Worm (Caenorhabditis elegans): ENCODE measurements around the gene srsx-6.

ce11 chrV:7943568-7943967, 16.7 kb downstream of the srsx-6 start, which contains the start of gene Y97E10B.1:
- no peak for TF ChIP-seq dao-5 (tag; optimal IDR thresholded peaks at IDR 0.05)
- no peak for TF ChIP-seq him-1 (tag; optimal IDR thresholded peaks at IDR 0.05)

Measured in whole organism, L4/young adult.